Fruit fly (Drosophila melanogaster) whole organism, embryonic: ENCODE measurements around the gene Nepl20.

Experiments used
- Atf-2 ChIP-seq: fragments of 200-800 bp; sonication (Bioruptor generic); optimal IDR thresholded peaks from 2 replicates; lab custom pipeline; 2016; ENCODE audit warnings: missing biosample characterization, missing genetic modification characterization
- CG10321 ChIP-seq: fragments of 200-800 bp; sonication (Bioruptor generic); IDR thresholded peaks from 2 replicates; pipeline ENCODE4 v1.3.6; 2022; ENCODE audit warnings: missing biosample characterization, missing genetic modification characterization
- CG11398 ChIP-seq: fragments of 200-800 bp; sonication (Bioruptor generic); optimal IDR thresholded peaks from 2 replicates; lab custom pipeline; 2016; ENCODE audit warnings: missing biosample characterization, missing genetic modification characterization
- CG12219 ChIP-seq: fragments of 200-800 bp; sonication (Bioruptor generic); optimal IDR thresholded peaks from 3 replicates; lab custom pipeline; 2018; ENCODE audit warnings: missing biosample characterization, mild to moderate bottlenecking, missing genetic modification characterization
- CG1233 ChIP-seq: fragments of 200-800 bp; sonication (Bioruptor generic); optimal IDR thresholded peaks from 4 replicates; lab custom pipeline; 2018; ENCODE audit warnings: missing biosample characterization, mild to moderate bottlenecking, missing genetic modification characterization
- CG13287 ChIP-seq: fragments of 200-800 bp; sonication (Bioruptor generic); IDR thresholded peaks from 2 replicates; pipeline ENCODE4 v1.3.6; 2022; ENCODE audit warnings: missing biosample characterization, missing genetic modification characterization; ENCODE audit not compliant: partially characterized antibody
- CG14014 ChIP-seq: fragments of 200-800 bp; sonication (Bioruptor generic); IDR thresholded peaks from 2 replicates; pipeline ENCODE4 v1.3.6; 2022; ENCODE audit warnings: missing biosample characterization, missing genetic modification characterization
- CG17328 ChIP-seq: fragments of 200-800 bp; sonication (Bioruptor generic); IDR thresholded peaks from 2 replicates; pipeline ENCODE4 v1.3.6; 2022; ENCODE audit warnings: missing biosample characterization, missing genetic modification characterization
- CG2129 ChIP-seq: fragments of 200-800 bp; sonication (Bioruptor generic); IDR thresholded peaks from 2 replicates; pipeline ENCODE4 v1.3.6; 2022; ENCODE audit warnings: missing biosample characterization, missing genetic modification characterization; ENCODE audit not compliant: partially characterized antibody
- CG2678 ChIP-seq: fragments of 200-800 bp; sonication (Bioruptor generic); optimal IDR thresholded peaks from 3 replicates; lab custom pipeline; 2019; ENCODE audit warnings: missing biosample characterization, mild to moderate bottlenecking, missing genetic modification characterization, moderate library complexity
- CG4707 ChIP-seq: fragments of 200-800 bp; sonication (Bioruptor generic); optimal IDR thresholded peaks from 2 replicates; lab custom pipeline; 2018; ENCODE audit warnings: missing biosample characterization, mild to moderate bottlenecking, missing genetic modification characterization, moderate library complexity
- CG6272 ChIP-seq: fragments of 200-800 bp; sonication (Bioruptor generic); IDR thresholded peaks from 2 replicates; pipeline ENCODE4 v1.3.6; 2022; ENCODE audit warnings: missing biosample characterization, missing genetic modification characterization
- CG6854 ChIP-seq: fragments of 200-800 bp; sonication (Bioruptor generic); optimal IDR thresholded peaks from 3 replicates; lab custom pipeline; 2017; ENCODE audit warnings: missing biosample characterization, mild to moderate bottlenecking, missing genetic modification characterization
- CG7556 ChIP-seq: fragments of 200-800 bp; sonication (Bioruptor generic); optimal IDR thresholded peaks from 2 replicates; lab custom pipeline; 2017; ENCODE audit warnings: missing biosample characterization, mild to moderate bottlenecking, missing genetic modification characterization
- CG7987 ChIP-seq: fragments of 200-800 bp; sonication (Bioruptor generic); optimal IDR thresholded peaks from 2 replicates; lab custom pipeline; 2018; ENCODE audit warnings: missing biosample characterization, mild to moderate bottlenecking, missing genetic modification characterization, moderate library complexity
- CG8478 ChIP-seq: fragments of >200 bp; optimal IDR thresholded peaks from 2 replicates; lab custom pipeline; 2018
- CG8765 ChIP-seq: fragments of 200-800 bp; sonication (Bioruptor generic); IDR thresholded peaks from 2 replicates; pipeline ENCODE4 v1.3.6; 2022; ENCODE audit warnings: missing biosample characterization, missing genetic modification characterization
- D ChIP-seq, 2 experiments: fragments of 200-800 bp in 1 of 2; fragments of >200 bp in 1 of 2; sonication (Bioruptor generic) in 1 of 2; optimal IDR thresholded peaks; 2 replicates in 1 of 2; 3 replicates in 1 of 2; lab custom pipeline; 2017; ENCODE audit warnings: mild to moderate bottlenecking in 1 of 2, missing biosample characterization in 1 of 2, missing genetic modification characterization in 1 of 2, missing genetic modification reagents in 1 of 2
- Deaf1 ChIP-seq: fragments of 200-800 bp; optimal IDR thresholded peaks from 3 replicates; lab custom pipeline; 2019; ENCODE audit warnings: missing biosample characterization, mild to moderate bottlenecking, missing genetic modification characterization, moderate library complexity
- Drgx ChIP-seq: fragments of 200-800 bp; sonication (Bioruptor generic); IDR thresholded peaks from 2 replicates; pipeline ENCODE4 v1.3.6; 2022; ENCODE audit warnings: missing biosample characterization, missing genetic modification characterization
- GATAe ChIP-seq: fragments of 200-800 bp; sonication (Bioruptor generic); conservative IDR thresholded peaks from 2 replicates; pipeline ENCODE4 v1.3.6; 2022; ENCODE audit warnings: missing biosample characterization, missing genetic modification characterization
- Hmr ChIP-seq: fragments of 200-800 bp; sonication (Bioruptor generic); optimal IDR thresholded peaks from 3 replicates; lab custom pipeline; 2017; ENCODE audit warnings: mild to moderate bottlenecking, missing biosample characterization, missing genetic modification reagents, missing genetic modification characterization
- Hr51 ChIP-seq, 2 experiments: fragments of 200-800 bp; sonication (Bioruptor generic); optimal IDR thresholded peaks; 2 replicates in 1 of 2; 3 replicates in 1 of 2; lab custom pipeline; 2016 to 2018; ENCODE audit warnings: missing biosample characterization in 2 of 2, missing genetic modification characterization in 2 of 2, mild to moderate bottlenecking in 1 of 2, moderate library complexity in 1 of 2
- Jarid2 ChIP-seq: fragments of 200-800 bp; sonication (Bioruptor generic); optimal IDR thresholded peaks from 3 replicates; lab custom pipeline; 2017; ENCODE audit warnings: mild to moderate bottlenecking, missing biosample characterization, missing genetic modification reagents, missing genetic modification characterization
- Kr ChIP-seq: fragments of 200-800 bp; sonication (Bioruptor generic); optimal IDR thresholded peaks from 2 replicates; lab custom pipeline; 2017; ENCODE audit warnings: missing biosample characterization, mild to moderate bottlenecking, missing genetic modification characterization
- Med ChIP-seq: fragments of 200-800 bp; sonication (Bioruptor generic); peaks from one replicate; lab custom pipeline; 2016; ENCODE audit warnings: missing biosample characterization, missing genetic modification characterization, mild to moderate bottlenecking, inconsistent platforms, moderate library complexity
- Nf-YC ChIP-seq: fragments of 200-800 bp; optimal IDR thresholded peaks from 3 replicates; lab custom pipeline; 2019; ENCODE audit warnings: missing biosample characterization, mild to moderate bottlenecking, missing genetic modification characterization, moderate library complexity
- PHDP ChIP-seq: fragments of 200-800 bp; sonication (Bioruptor generic); optimal IDR thresholded peaks from 3 replicates; lab custom pipeline; 2018; ENCODE audit warnings: missing biosample characterization, mild to moderate bottlenecking, missing genetic modification characterization, moderate library complexity
- Trl ChIP-seq, 3 experiments: fragments of >200 bp in 2 of 3; fragments of 200-800 bp in 1 of 3; sonication (Bioruptor generic) in 1 of 3; optimal IDR thresholded peaks; 2 replicates in 1 of 3; 3 replicates in 2 of 3; lab custom pipeline; 2016 to 2017; ENCODE audit warnings: missing biosample characterization in 1 of 3, missing genetic modification characterization in 1 of 3
- chinmo ChIP-seq: fragments of 200-800 bp; sonication (Bioruptor generic); IDR thresholded peaks from 4 replicates; pipeline ENCODE4 v1.3.6; 2022; ENCODE audit warnings: missing biosample characterization, missing genetic modification characterization; ENCODE audit not compliant: partially characterized antibody
- danr ChIP-seq: fragments of 200-800 bp; sonication (Bioruptor generic); IDR thresholded peaks from 2 replicates; pipeline ENCODE4 v1.3.6; 2022; ENCODE audit warnings: missing biosample characterization, missing genetic modification characterization
- gce ChIP-seq: fragments of 200-800 bp; sonication (Bioruptor generic); IDR thresholded peaks from 3 replicates; pipeline ENCODE4 v1.3.6; 2022; ENCODE audit warnings: missing biosample characterization, missing genetic modification characterization
- gcm ChIP-seq: fragments of 200-800 bp; sonication (Bioruptor generic); optimal IDR thresholded peaks from 2 replicates; lab custom pipeline; 2019; ENCODE audit warnings: missing biosample characterization, mild to moderate bottlenecking, missing genetic modification characterization, moderate library complexity
- gem ChIP-seq: fragments of 200-800 bp; sonication (Bioruptor generic); optimal IDR thresholded peaks from 2 replicates; lab custom pipeline; 2019; ENCODE audit warnings: missing biosample characterization, mild to moderate bottlenecking, missing genetic modification characterization, moderate library complexity
- grn ChIP-seq: fragments of 200-800 bp; sonication (Bioruptor generic); optimal IDR thresholded peaks from 3 replicates; lab custom pipeline; 2017; ENCODE audit warnings: missing biosample characterization, missing genetic modification characterization
- her ChIP-seq: fragments of 200-800 bp; sonication (Bioruptor generic); optimal IDR thresholded peaks from 2 replicates; lab custom pipeline; 2016; ENCODE audit warnings: missing biosample characterization, missing genetic modification characterization
- kah ChIP-seq: fragments of 200-800 bp; sonication (Bioruptor generic); optimal IDR thresholded peaks from 2 replicates; lab custom pipeline; 2018; ENCODE audit warnings: missing biosample characterization, mild to moderate bottlenecking, missing genetic modification characterization
- lab ChIP-seq: fragments of 200-800 bp; sonication (Bioruptor generic); optimal IDR thresholded peaks from 3 replicates; lab custom pipeline; 2017; ENCODE audit warnings: missing biosample characterization, missing genetic modification characterization, mild to moderate bottlenecking, moderate library complexity, missing genetic modification reagents
- mam ChIP-seq: fragments of 200-800 bp; sonication (Bioruptor generic); optimal IDR thresholded peaks from 3 replicates; lab custom pipeline; 2016; ENCODE audit warnings: missing biosample characterization, missing genetic modification characterization
- pros ChIP-seq: fragments of 200-800 bp; sonication (Bioruptor generic); optimal IDR thresholded peaks from 3 replicates; lab custom pipeline; 2019; ENCODE audit warnings: missing biosample characterization, mild to moderate bottlenecking, missing genetic modification characterization, moderate library complexity
- psq ChIP-seq: fragments of 200-800 bp; sonication (Bioruptor generic); optimal IDR thresholded peaks from 2 replicates; lab custom pipeline; 2017; ENCODE audit warnings: missing biosample characterization, missing genetic modification characterization
- repo ChIP-seq: fragments of 200-800 bp; sonication (Bioruptor generic); optimal IDR thresholded peaks from 2 replicates; lab custom pipeline; 2016; ENCODE audit warnings: missing biosample characterization, missing genetic modification characterization
- rib ChIP-seq: fragments of 200-800 bp; sonication (Bioruptor generic); IDR thresholded peaks from 2 replicates; pipeline ENCODE4 v1.3.6; 2022; ENCODE audit warnings: missing biosample characterization, missing genetic modification characterization
- sens-2 ChIP-seq: fragments of 200-800 bp; sonication (Bioruptor generic); IDR thresholded peaks from 2 replicates; pipeline ENCODE4 v1.3.6; 2022; ENCODE audit warnings: missing biosample characterization, missing genetic modification characterization
- seq ChIP-seq: fragments of 200-800 bp; sonication (Bioruptor generic); IDR thresholded peaks from 2 replicates; pipeline ENCODE4 v1.3.6; 2022; ENCODE audit warnings: missing biosample characterization, missing genetic modification characterization
- shn ChIP-seq: fragments of 200-800 bp; sonication (Bioruptor generic); optimal IDR thresholded peaks from 3 replicates; lab custom pipeline; 2016; ENCODE audit warnings: missing biosample characterization, missing genetic modification characterization
- vvl ChIP-seq: fragments of 200-800 bp; sonication (Bioruptor generic); IDR thresholded peaks from 2 replicates; pipeline ENCODE4 v1.3.6; 2022; ENCODE audit warnings: missing biosample characterization, missing genetic modification characterization
- wek ChIP-seq: fragments of 200-800 bp; sonication (Bioruptor generic); optimal IDR thresholded peaks from 3 replicates; lab custom pipeline; 2018; ENCODE audit warnings: missing biosample characterization, mild to moderate bottlenecking, missing genetic modification characterization, moderate library complexity
- zfh1 ChIP-seq: fragments of 200-800 bp; sonication (Bioruptor generic); IDR thresholded peaks from 3 replicates; pipeline ENCODE4 v1.3.6; 2022; ENCODE audit warnings: missing biosample characterization, missing genetic modification characterization

Nepl20 gene

dm6 chr3R:28859058-28859526 is 21.5 kb upstream of the Nepl20 start, which contains the start of gene Inx3 (continued):
- TF ChIP-seq kah (GFP tag; lab: Kevin White, UChicago) (peak; percentile 55), CG1233 (GFP tag; lab: Kevin White, UChicago) (peak; percentile 8), Hmr (GFP tag; lab: Kevin White, UChicago) (peak; percentile 9), CG13287 (peak; percentile 44), wek (GFP tag; lab: Kevin White, UChicago) (peak; percentile 4), CG7556 (GFP tag; lab: Kevin White, UChicago) (no peak), CG4707 (GFP tag; lab: Kevin White, UChicago) (no peak), CG11398 (GFP tag; lab: Kevin White, UChicago) (peak; percentile 15), CG8765 (0 out of 2 replicates have a peak, but pooled peaks have one; percentile 17), PHDP (tag; lab: Kevin White, UChicago) (no peak), CG14014 (GFP tag; lab: Robert Waterston, UW) (no peak; the same call in 1 of the 2 replicates), CG8478 (lab: Kevin White, UChicago) (no peak), Kr (peak; percentile 71), Trl (optimal IDR thresholded peaks at IDR 0.05; lab: Kevin White, UChicago) (peak; percentile 71 to 91), Trl (GFP tag; optimal IDR thresholded peaks at IDR 0.05; lab: Kevin White, UChicago) (no peak), rib (GFP tag; lab: Robert Waterston, UW) (peak; percentile 69; the same call in 1 of the 2 replicates), CG7987 (GFP tag; lab: Kevin White, UChicago) (peak; percentile 7), vvl (GFP tag; lab: Robert Waterston, UW) (0 out of 2 replicates have a peak, but pooled peaks have one; percentile 26), CG6272 (GFP tag; lab: Robert Waterston, UW) (no peak), danr (GFP tag; lab: Robert Waterston, UW) (no peak), mam (GFP tag; lab: Kevin White, UChicago) (no peak), repo (GFP tag; lab: Kevin White, UChicago) (peak; percentile 8), CG2129 (GFP tag; lab: Robert Waterston, UW) (no peak), chinmo (GFP tag; lab: Robert Waterston, UW) (peak; percentile 72; the same call in 2 of the 4 replicates), grn (peak; percentile 47), gce (GFP tag; lab: Robert Waterston, UW) (0 out of 3 replicates have a peak, but pooled peaks have one; percentile 28), Med (peak; percentile 82), her (GFP tag; lab: Kevin White, UChicago) (peak; percentile 37), CG10321 (GFP tag; lab: Robert Waterston, UW) (0 out of 2 replicates have a peak, but pooled peaks have one; percentile 5), CG17328 (GFP tag; lab: Robert Waterston, UW) (0 out of 2 replicates have a peak, but pooled peaks have one; percentile 32), Jarid2 (peak; percentile 89), GATAe (no peak), sens-2 (GFP tag; lab: Robert Waterston, UW) (peak; percentile 76), CG2678 (tag; lab: Kevin White, UChicago) (peak; percentile 7), Deaf1 (tag; lab: Kevin White, UChicago) (peak; percentile 75), CG6854 (GFP tag; lab: Kevin White, UChicago) (peak; percentile 7), Drgx (GFP tag; lab: Robert Waterston, UW) (0 out of 2 replicates have a peak, but pooled peaks have one; percentile 26), Hr51 (GFP tag; optimal IDR thresholded peaks at IDR 0.05; lab: Kevin White, UChicago) (peak in 1 of 2 experiments; percentile 1), zfh1 (GFP tag; lab: Robert Waterston, UW) (peak; percentile 56; the same call in 1 of the 3 replicates), Atf-2 (no peak), pros (peak; percentile 69), gcm (GFP tag; lab: Kevin White, UChicago) (peak; percentile 60), gem (tag; lab: Kevin White, UChicago) (no peak), D (optimal IDR thresholded peaks at IDR 0.05; lab: Kevin White, UChicago) (peak; percentile 35), D (GFP tag; optimal IDR thresholded peaks at IDR 0.05; lab: Kevin White, UChicago) (no peak), shn (no peak), Nf-YC (tag; lab: Kevin White, UChicago) (peak; percentile 21), CG12219 (GFP tag; lab: Kevin White, UChicago) (peak; percentile 12), seq (GFP tag; lab: Robert Waterston, UW) (peak; percentile 28; the same call in 1 of the 2 replicates), lab (GFP tag; lab: Kevin White, UChicago) (no peak), psq (GFP tag; lab: Kevin White, UChicago) (no peak)
